Fruit fly (Drosophila melanogaster) whole organism, embryonic: ENCODE measurements around the gene CG31807.

Source experiments
- Ada2b ChIP-seq: fragments of 200-800 bp; sonication (Bioruptor generic); IDR thresholded peaks from 2 replicates; pipeline ENCODE4 v1.3.6; 2022; ENCODE audit warnings: missing biosample characterization, missing genetic modification characterization
- Atf3 ChIP-seq: fragments of 200-800 bp; sonication (Bioruptor generic); optimal IDR thresholded peaks from 3 replicates; lab custom pipeline; 2016; ENCODE audit warnings: missing biosample characterization, missing genetic modification characterization
- BEAF-32 ChIP-seq: fragments of 200-800 bp; sonication (Bioruptor generic); optimal IDR thresholded peaks from 3 replicates; lab custom pipeline; 2017; ENCODE audit warnings: missing biosample characterization, missing genetic modification characterization, mild to moderate bottlenecking, moderate library complexity, missing genetic modification reagents
- Bgb ChIP-seq: fragments of 200-800 bp; sonication (Bioruptor generic); IDR thresholded peaks from 2 replicates; pipeline ENCODE4 v1.3.6; 2022; ENCODE audit warnings: missing biosample characterization, missing genetic modification characterization; ENCODE audit not compliant: partially characterized antibody
- Bteb2 ChIP-seq: fragments of 200-800 bp; sonication (Bioruptor generic); optimal IDR thresholded peaks from 2 replicates; lab custom pipeline; 2016; ENCODE audit warnings: missing biosample characterization, missing genetic modification characterization
- CG10147 ChIP-seq: fragments of 200-800 bp; sonication (Bioruptor generic); optimal IDR thresholded peaks from 2 replicates; lab custom pipeline; 2019; ENCODE audit warnings: missing biosample characterization, mild to moderate bottlenecking, missing genetic modification characterization, moderate library complexity
- CG15601 ChIP-seq: fragments of 200-800 bp; sonication (Bioruptor generic); optimal IDR thresholded peaks from 3 replicates; lab custom pipeline; 2019; ENCODE audit warnings: missing biosample characterization, mild to moderate bottlenecking, missing genetic modification characterization, moderate library complexity
- CG17186 ChIP-seq: fragments of 200-800 bp; sonication (Bioruptor generic); optimal IDR thresholded peaks from 3 replicates; lab custom pipeline; 2017; ENCODE audit warnings: missing biosample characterization, missing genetic modification reagents, missing genetic modification characterization
- CG17361 ChIP-seq: fragments of 200-800 bp; sonication (Bioruptor generic); IDR thresholded peaks from 3 replicates; pipeline ENCODE4 v1.3.6; 2022; ENCODE audit warnings: missing biosample characterization, missing genetic modification characterization
- CG1792 ChIP-seq: fragments of 200-800 bp; sonication (Bioruptor generic); optimal IDR thresholded peaks from 2 replicates; lab custom pipeline; 2016; ENCODE audit warnings: missing biosample characterization, missing genetic modification characterization
- CG18262 ChIP-seq: fragments of 200-800 bp; optimal IDR thresholded peaks from 3 replicates; lab custom pipeline; 2019; ENCODE audit warnings: missing biosample characterization, mild to moderate bottlenecking, missing genetic modification characterization, moderate library complexity
- CG2199 ChIP-seq: fragments of 200-800 bp; sonication (Bioruptor generic); IDR thresholded peaks from 3 replicates; pipeline ENCODE4 v1.3.6; 2022; ENCODE audit warnings: missing biosample characterization, missing genetic modification characterization
- CG2202 ChIP-seq: fragments of 200-800 bp; sonication (Bioruptor generic); optimal IDR thresholded peaks from 2 replicates; lab custom pipeline; 2018; ENCODE audit warnings: missing biosample characterization, mild to moderate bottlenecking, missing genetic modification characterization
- CG33557 ChIP-seq: fragments of 200-800 bp; sonication (Bioruptor generic); optimal IDR thresholded peaks from 2 replicates; lab custom pipeline; 2019; ENCODE audit warnings: missing biosample characterization, mild to moderate bottlenecking, missing genetic modification characterization, moderate library complexity
- CG34224 ChIP-seq: fragments of 200-800 bp; sonication (Bioruptor generic); IDR thresholded peaks from 3 replicates; pipeline ENCODE4 v1.3.6; 2022; ENCODE audit warnings: missing biosample characterization, missing genetic modification characterization; ENCODE audit not compliant: partially characterized antibody
- CG3847 ChIP-seq: fragments of 200-800 bp; sonication (Bioruptor generic); IDR thresholded peaks from 2 replicates; pipeline ENCODE4 v1.3.6; 2022; ENCODE audit warnings: missing biosample characterization, missing genetic modification characterization
- CG3995 ChIP-seq: fragments of 200-800 bp; sonication (Bioruptor generic); optimal IDR thresholded peaks from 3 replicates; lab custom pipeline; 2016; ENCODE audit warnings: missing biosample characterization, missing genetic modification characterization
- CG4328 ChIP-seq: fragments of 200-800 bp; sonication (Bioruptor generic); optimal IDR thresholded peaks from 3 replicates; lab custom pipeline; 2017; ENCODE audit warnings: missing biosample characterization, missing genetic modification reagents, missing genetic modification characterization
- CG43689 ChIP-seq: fragments of 200-800 bp; sonication (Bioruptor generic); IDR thresholded peaks from 2 replicates; pipeline ENCODE4 v1.3.6; 2022; ENCODE audit warnings: missing biosample characterization, missing genetic modification characterization
- CG6175 ChIP-seq: fragments of 200-800 bp; sonication (Bioruptor generic); IDR thresholded peaks from 3 replicates; pipeline ENCODE4 v1.3.6; 2022; ENCODE audit warnings: missing biosample characterization, missing genetic modification characterization
- CG6689 ChIP-seq: fragments of 200-800 bp; sonication (Bioruptor generic); IDR thresholded peaks from 2 replicates; pipeline ENCODE4 v1.3.6; 2022; ENCODE audit warnings: missing biosample characterization, missing genetic modification characterization
- CG7271 ChIP-seq: fragments of 200-800 bp; sonication (Bioruptor generic); optimal IDR thresholded peaks from 2 replicates; lab custom pipeline; 2018; ENCODE audit warnings: missing biosample characterization, mild to moderate bottlenecking, missing genetic modification characterization, moderate library complexity
- CG7745 ChIP-seq: fragments of 200-800 bp; sonication (Bioruptor generic); optimal IDR thresholded peaks from 2 replicates; lab custom pipeline; 2018; ENCODE audit warnings: missing biosample characterization, mild to moderate bottlenecking, missing genetic modification characterization, moderate library complexity
- CG7839 ChIP-seq: fragments of 200-800 bp; sonication (Bioruptor generic); optimal IDR thresholded peaks from 3 replicates; lab custom pipeline; 2018; ENCODE audit warnings: missing biosample characterization, mild to moderate bottlenecking, missing genetic modification characterization, moderate library complexity
- CG9932 ChIP-seq: fragments of 200-800 bp; sonication (Bioruptor generic); IDR thresholded peaks from 2 replicates; pipeline ENCODE4 v1.3.6; 2022; ENCODE audit warnings: missing biosample characterization, missing genetic modification characterization
- Dp ChIP-seq: fragments of 200-800 bp; sonication (Bioruptor generic); optimal IDR thresholded peaks from 2 replicates; lab custom pipeline; 2018; ENCODE audit warnings: missing biosample characterization, mild to moderate bottlenecking, missing genetic modification characterization, moderate library complexity
- Scr ChIP-seq: fragments of 200-800 bp; sonication (Bioruptor generic); IDR thresholded peaks from 2 replicates; pipeline ENCODE4 v1.3.6; 2022; ENCODE audit warnings: missing biosample characterization, missing genetic modification characterization; ENCODE audit not compliant: partially characterized antibody
- Side ChIP-seq: fragments of 200-800 bp; sonication (Bioruptor generic); optimal IDR thresholded peaks from 2 replicates; lab custom pipeline; 2016; ENCODE audit warnings: missing biosample characterization, missing genetic modification characterization
- Sin3A ChIP-seq: fragments of >200 bp; optimal IDR thresholded peaks from 2 replicates; lab custom pipeline; 2018
- Sox100B ChIP-seq: fragments of 200-800 bp; sonication (Bioruptor generic); optimal IDR thresholded peaks from 3 replicates; lab custom pipeline; 2018; ENCODE audit warnings: missing biosample characterization, mild to moderate bottlenecking, missing genetic modification characterization
- Usf ChIP-seq: fragments of 200-800 bp; sonication (Bioruptor generic); optimal IDR thresholded peaks from 2 replicates; lab custom pipeline; 2017; ENCODE audit warnings: missing genotype, missing biosample characterization, missing genetic modification characterization
- amos ChIP-seq: fragments of 200-800 bp; sonication (Bioruptor generic); IDR thresholded peaks from 2 replicates; pipeline ENCODE4 v1.3.6; 2022; ENCODE audit warnings: missing biosample characterization, missing genetic modification characterization; ENCODE audit not compliant: partially characterized antibody
- az2 ChIP-seq: fragments of 200-800 bp; sonication (Bioruptor generic); optimal IDR thresholded peaks from 3 replicates; lab custom pipeline; 2016; ENCODE audit warnings: missing biosample characterization, missing genetic modification characterization
- chm ChIP-seq: fragments of 200-800 bp; sonication (Bioruptor generic); IDR thresholded peaks from 2 replicates; pipeline ENCODE4 v1.3.6; 2022; ENCODE audit warnings: missing biosample characterization, missing genetic modification characterization
- croc ChIP-seq: fragments of 200-800 bp; sonication (Bioruptor generic); conservative IDR thresholded peaks from 3 replicates; pipeline ENCODE4 v1.3.6; 2022; ENCODE audit warnings: missing biosample characterization, missing genetic modification characterization
- crp ChIP-seq, 2 experiments: fragments of 200-800 bp; sonication (Bioruptor generic); optimal IDR thresholded peaks; 2 replicates in 1 of 2; 3 replicates in 1 of 2; lab custom pipeline; 2017; ENCODE audit warnings: missing biosample characterization in 2 of 2, missing genetic modification characterization in 2 of 2, mild to moderate bottlenecking in 1 of 2, moderate library complexity in 1 of 2
- da ChIP-seq: fragments of 200-800 bp; sonication (Bioruptor generic); optimal IDR thresholded peaks from 2 replicates; lab custom pipeline; 2016; ENCODE audit warnings: missing biosample characterization, missing genetic modification characterization
- dati ChIP-seq: fragments of 200-800 bp; sonication (Bioruptor generic); IDR thresholded peaks from 2 replicates; pipeline ENCODE4 v1.3.6; 2022; ENCODE audit warnings: missing biosample characterization, missing genetic modification characterization
- en ChIP-seq: fragments of 200-800 bp; sonication (Bioruptor generic); optimal IDR thresholded peaks from 2 replicates; lab custom pipeline; 2016; ENCODE audit warnings: missing biosample characterization, missing genetic modification characterization
- fru ChIP-seq: fragments of >200 bp; optimal IDR thresholded peaks from 2 replicates; lab custom pipeline; 2017
- fu2 ChIP-seq: fragments of 200-800 bp; sonication (Bioruptor generic); optimal IDR thresholded peaks from 2 replicates; lab custom pipeline; 2016; ENCODE audit warnings: missing biosample characterization, missing genetic modification characterization
- h ChIP-seq: fragments of >200 bp; optimal IDR thresholded peaks from 2 replicates; lab custom pipeline; 2017
- ham ChIP-seq: fragments of 200-800 bp; sonication (Bioruptor generic); IDR thresholded peaks from 2 replicates; pipeline ENCODE4 v1.3.6; 2022; ENCODE audit warnings: missing biosample characterization, missing genetic modification characterization
- hb ChIP-seq: fragments of 200-800 bp; sonication (Bioruptor generic); IDR thresholded peaks from 3 replicates; pipeline ENCODE4 v1.3.6; 2022; ENCODE audit warnings: missing biosample characterization, missing genetic modification characterization; ENCODE audit not compliant: partially characterized antibody
- nom ChIP-seq: fragments of 200-800 bp; sonication (Bioruptor generic); optimal IDR thresholded peaks from 2 replicates; lab custom pipeline; 2017; ENCODE audit warnings: missing biosample characterization, missing genetic modification characterization, mild to moderate bottlenecking, moderate library complexity, missing genetic modification reagents
- oc ChIP-seq: fragments of 200-800 bp; sonication (Bioruptor generic); optimal IDR thresholded peaks from 2 replicates; lab custom pipeline; 2018; ENCODE audit warnings: missing biosample characterization, mild to moderate bottlenecking, missing genetic modification characterization, moderate library complexity
- rib ChIP-seq: fragments of 200-800 bp; sonication (Bioruptor generic); IDR thresholded peaks from 2 replicates; pipeline ENCODE4 v1.3.6; 2022; ENCODE audit warnings: missing biosample characterization, missing genetic modification characterization
- run ChIP-seq: fragments of 200-800 bp; sonication (Bioruptor generic); optimal IDR thresholded peaks from 3 replicates; lab custom pipeline; 2018; ENCODE audit warnings: missing biosample characterization, mild to moderate bottlenecking, missing genetic modification characterization
- sqz ChIP-seq: fragments of 200-800 bp; sonication (Bioruptor generic); optimal IDR thresholded peaks from 3 replicates; lab custom pipeline; 2018; ENCODE audit warnings: missing biosample characterization, mild to moderate bottlenecking, missing genetic modification characterization
- sug ChIP-seq: fragments of 200-800 bp; optimal IDR thresholded peaks from 2 replicates; lab custom pipeline; 2019; ENCODE audit warnings: missing biosample characterization, mild to moderate bottlenecking, missing genetic modification characterization, moderate library complexity
- tin ChIP-seq: fragments of 200-800 bp; sonication (Bioruptor generic); optimal IDR thresholded peaks from 3 replicates; lab custom pipeline; 2016; ENCODE audit warnings: missing biosample characterization, missing genetic modification characterization
- wek ChIP-seq: fragments of 200-800 bp; sonication (Bioruptor generic); optimal IDR thresholded peaks from 3 replicates; lab custom pipeline; 2018; ENCODE audit warnings: missing biosample characterization, mild to moderate bottlenecking, missing genetic modification characterization, moderate library complexity

CG31807 gene

DNA sequence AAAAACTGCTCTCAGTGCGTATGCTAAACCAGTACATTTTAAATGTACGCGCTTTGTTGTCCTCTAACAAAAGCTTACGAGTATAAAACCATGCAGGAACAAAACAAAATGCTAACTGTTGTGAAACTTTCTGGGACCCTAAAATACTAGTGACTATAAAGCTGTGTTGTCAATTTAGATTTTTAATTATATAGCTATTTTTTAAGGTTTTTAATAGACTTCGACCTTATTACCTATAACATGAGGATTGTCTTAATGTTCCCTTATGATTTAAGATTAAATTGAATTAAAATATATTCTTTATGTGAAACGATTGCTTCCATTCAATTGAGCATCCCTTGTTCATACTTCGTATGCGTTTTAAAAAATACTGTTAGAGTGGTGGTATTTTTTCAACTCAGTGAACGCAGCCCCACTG, 27.1 kb downstream of the CG31807 start (continued):
- TF ChIP-seq CG17361 (GFP tag; lab: Robert Waterston, UW) (peak; percentile 89), crp (GFP tag; optimal IDR thresholded peaks at IDR 0.05; lab: Kevin White, UChicago) (peak in 1 of 2 experiments; percentile 16), rib (GFP tag; lab: Robert Waterston, UW) (no peak), chm (GFP tag; lab: Robert Waterston, UW) (no peak), Usf (GFP tag; lab: Kevin White, UChicago) (peak; percentile 7), CG43689 (no peak), Atf3 (no peak), da (GFP tag; lab: Kevin White, UChicago) (peak; percentile 5), CG3847 (GFP tag; lab: Robert Waterston, UW) (peak; percentile 58), CG17186 (peak; percentile 14), sqz (GFP tag; lab: Kevin White, UChicago) (no peak), CG2202 (peak; percentile 37), CG1792 (GFP tag; lab: Kevin White, UChicago) (peak; percentile 33), amos (peak; percentile 41), Side (no peak), ham (GFP tag; lab: Robert Waterston, UW) (peak; percentile 56; the same call in 1 of the 2 replicates), croc (peak; percentile 43), nom (GFP tag; lab: Kevin White, UChicago) (no peak), CG18262 (tag; lab: Kevin White, UChicago) (peak; percentile 69), CG33557 (GFP tag; lab: Kevin White, UChicago) (peak; percentile 42), CG9932 (GFP tag; lab: Robert Waterston, UW) (peak; percentile 82), CG10147 (no peak), fu2 (GFP tag; lab: Kevin White, UChicago) (no peak), Bteb2 (peak; percentile 27), oc (no peak), Sin3A (lab: Kevin White, UChicago) (peak; percentile 13), az2 (GFP tag; lab: Kevin White, UChicago) (peak; percentile 18), CG15601 (tag; lab: Kevin White, UChicago) (no peak), CG6689 (GFP tag; lab: Robert Waterston, UW) (peak; percentile 77), CG7745 (no peak), tin (GFP tag; lab: Kevin White, UChicago) (peak; percentile 41), dati (GFP tag; lab: Robert Waterston, UW) (0 out of 2 replicates have a peak, but pooled peaks have one; percentile 15), CG34224 (no peak), wek (GFP tag; lab: Kevin White, UChicago) (no peak), CG7271 (tag; lab: Kevin White, UChicago) (peak; percentile 32), en (GFP tag; lab: Kevin White, UChicago) (no peak), fru (lab: Kevin White, UChicago) (no peak), CG3995 (peak; percentile 46), h (no peak), BEAF-32 (GFP tag; lab: Kevin White, UChicago) (peak; percentile 46), CG4328 (GFP tag; lab: Kevin White, UChicago) (no peak), Bgb (GFP tag; lab: Robert Waterston, UW) (no peak), Sox100B (GFP tag; lab: Kevin White, UChicago) (no peak), CG2199 (0 out of 3 replicates have a peak, but pooled peaks have one; percentile 53), CG7839 (peak; percentile 74), Ada2b (peak; percentile 76), sug (tag; lab: Kevin White, UChicago) (no peak), CG6175 (GFP tag; lab: Robert Waterston, UW) (no peak), Dp (GFP tag; lab: Kevin White, UChicago) (peak; percentile 95), run (tag; lab: Kevin White, UChicago) (peak; percentile 12), hb (GFP tag; lab: Robert Waterston, UW) (no peak), Scr (GFP tag; lab: Robert Waterston, UW) (no peak)
